Fruit fly (Drosophila melanogaster): Measurements from ENCODE around the gene dib.

- no peak for TF ChIP-seq psq (optimal IDR thresholded peaks at IDR 0.05)
- TF ChIP-seq Sin3A (optimal IDR thresholded peaks at IDR 0.05): no peak
- TF ChIP-seq insv (optimal IDR thresholded peaks at IDR 0.05): no peak
- no peak for TF ChIP-seq ttk (optimal IDR thresholded peaks at IDR 0.05)
These were observed 33.8 kb upstream of the dib start, which contains the start of the genes Gr64b and Gr64c for dm6 chr3L:4028305-4028704.
